Worm (Caenorhabditis elegans): ENCODE results near the gene cux-7.
A peak's percentile ranks its signal among the peaks of the same experiment; 100 is the strongest.

- TF ChIP-seq zag-1 (tag; optimal IDR thresholded peaks at IDR 0.05) (peak; percentile 60), ztf-1 (GFP tag; conservative IDR thresholded peaks at IDR 0.05) (no peak), ceh-82 (tag; optimal IDR thresholded peaks at IDR 0.05) (no peak), R02D3.7 (tag; optimal IDR thresholded peaks at IDR 0.05) (no peak), lin-11 (tag; optimal IDR thresholded peaks at IDR 0.05) (no peak), nhr-21 (tag; optimal IDR thresholded peaks at IDR 0.05) (peak; percentile 82), snpc-4 (tag; optimal IDR thresholded peaks at IDR 0.05) (peak; percentile 45), nhr-77 (tag; optimal IDR thresholded peaks at IDR 0.05) (no peak), Y55F3AM.14 (GFP tag; optimal IDR thresholded peaks at IDR 0.05) (no peak), elt-3 (tag; optimal IDR thresholded peaks at IDR 0.05) (no peak), aly-2 (tag; optimal IDR thresholded peaks at IDR 0.05) (no peak)
Measured at ce11 chrIII:7570083-7570695, 49.5 kb upstream of the cux-7 start, which contains the start of gene R13A5.7.

All from whole organism, L2 larva.